Fruit fly (Drosophila melanogaster): ENCODE measurements around the gene eIF2beta.

The eIF2beta gene

dm6 chr3L:12572366-12572765 is 45.8 kb upstream of the eIF2beta start, which contains the start of gene sowah (continued):
- peak; percentile 87 for TF ChIP-seq sd (tag; optimal IDR thresholded peaks at IDR 0.05)
- TF ChIP-seq Opbp (GFP tag; IDR thresholded peaks at IDR 0.05; ENCODE audit: partially characterized antibody), result peak; percentile 65; the same call in 2 of the 3 replicates
- peak; percentile 38 for TF ChIP-seq Dek (tag; optimal IDR thresholded peaks at IDR 0.05)
- no peak for TF ChIP-seq CG10274 (GFP tag; optimal IDR thresholded peaks at IDR 0.05)
- TF ChIP-seq MESR4 (GFP tag; optimal IDR thresholded peaks at IDR 0.05), result peak; percentile 67
- no peak for TF ChIP-seq CG31365 (tag; optimal IDR thresholded peaks at IDR 0.05)
- peak; percentile 28 for TF ChIP-seq gem (tag; optimal IDR thresholded peaks at IDR 0.05)
- TF ChIP-seq TFAM (GFP tag; optimal IDR thresholded peaks at IDR 0.05), result no peak
- no peak for TF ChIP-seq run (tag; optimal IDR thresholded peaks at IDR 0.05)
- peak; percentile 46 for TF ChIP-seq CG10654 (GFP tag; optimal IDR thresholded peaks at IDR 0.05)
- TF ChIP-seq CG43689 (GFP tag; IDR thresholded peaks at IDR 0.05), result no peak
- TF ChIP-seq CG17359 (tag; optimal IDR thresholded peaks at IDR 0.05), result peak; percentile 40
- TF ChIP-seq Blimp-1 (GFP tag; optimal IDR thresholded peaks at IDR 0.05), result peak; percentile 30
- no peak for TF ChIP-seq toy (GFP tag; IDR thresholded peaks at IDR 0.05)
- 0 out of 2 replicates have a peak, but pooled peaks have one; percentile 36 for TF ChIP-seq rib (GFP tag; IDR thresholded peaks at IDR 0.05)
- TF ChIP-seq emc (GFP tag; optimal IDR thresholded peaks at IDR 0.05), result peak; percentile 50
- no peak for TF ChIP-seq CG10565 (GFP tag; optimal IDR thresholded peaks at IDR 0.05)
- TF ChIP-seq kah (GFP tag; optimal IDR thresholded peaks at IDR 0.05), result peak; percentile 25
- no peak for TF ChIP-seq h (optimal IDR thresholded peaks at IDR 0.05)
- TF ChIP-seq nmo (GFP tag; optimal IDR thresholded peaks at IDR 0.05), result peak; percentile 68
- peak; percentile 40 for TF ChIP-seq oc (tag; optimal IDR thresholded peaks at IDR 0.05)
- no peak for TF ChIP-seq Kr (GFP tag; optimal IDR thresholded peaks at IDR 0.05)
- peak; percentile 37; the same call in 1 of the 2 replicates for TF ChIP-seq CG7372 (GFP tag; IDR thresholded peaks at IDR 0.05)
- TF ChIP-seq maf-S (GFP tag; optimal IDR thresholded peaks at IDR 0.05), result peak; percentile 29
- no peak for TF ChIP-seq nerfin-2 (GFP tag; IDR thresholded peaks at IDR 0.05; ENCODE audit: partially characterized antibody)
- TF ChIP-seq CG2678 (tag; optimal IDR thresholded peaks at IDR 0.05), result no peak
- TF ChIP-seq Neu2 (GFP tag; optimal IDR thresholded peaks at IDR 0.05; ENCODE audit: borderline replicate concordance), result no peak
- TF ChIP-seq tll (GFP tag; optimal IDR thresholded peaks at IDR 0.05), result peak in 1 of 2 experiments; percentile 29
- no peak for TF ChIP-seq wdn (GFP tag; IDR thresholded peaks at IDR 0.05)
- TF ChIP-seq jigr1 (GFP tag; IDR thresholded peaks at IDR 0.05), result no peak; the same call in 2 of the 3 replicates
- TF ChIP-seq CG3726 (GFP tag; IDR thresholded peaks at IDR 0.05), result no peak
- peak; percentile 0 for TF ChIP-seq ab (GFP tag; optimal IDR thresholded peaks at IDR 0.05)
- TF ChIP-seq crp (GFP tag; optimal IDR thresholded peaks at IDR 0.05), result no peak
- TF ChIP-seq CG7556 (GFP tag; optimal IDR thresholded peaks at IDR 0.05), result no peak
- no peak for TF ChIP-seq btn (GFP tag; optimal IDR thresholded peaks at IDR 0.05)
- peak; percentile 77 for TF ChIP-seq Ets97D (GFP tag; optimal IDR thresholded peaks at IDR 0.05)
- peak; percentile 36 for TF ChIP-seq CG10979 (tag; optimal IDR thresholded peaks at IDR 0.05)
- no peak for TF ChIP-seq dan (GFP tag; IDR thresholded peaks at IDR 0.05)
- peak; percentile 40 for TF ChIP-seq Mad (GFP tag; optimal IDR thresholded peaks at IDR 0.05)
- TF ChIP-seq CG17612 (GFP tag; IDR thresholded peaks at IDR 0.05), result no peak
- TF ChIP-seq CG31224 (GFP tag; IDR thresholded peaks at IDR 0.05), result no peak
- TF ChIP-seq her (GFP tag; optimal IDR thresholded peaks at IDR 0.05), result no peak
- TF ChIP-seq CG8359 (GFP tag; optimal IDR thresholded peaks at IDR 0.05; ENCODE audit: borderline replicate concordance), result no peak
- TF ChIP-seq CG9817 (tag; optimal IDR thresholded peaks at IDR 0.05), result peak; percentile 48
- no peak for TF ChIP-seq CG15011 (GFP tag; optimal IDR thresholded peaks at IDR 0.05)
- no peak for TF ChIP-seq CG7745 (tag; optimal IDR thresholded peaks at IDR 0.05)
- no peak for TF ChIP-seq gsb-n (tag; optimal IDR thresholded peaks at IDR 0.05)
- TF ChIP-seq CG9932 (GFP tag; IDR thresholded peaks at IDR 0.05), result peak; percentile 65
- TF ChIP-seq Abd-B (GFP tag; optimal IDR thresholded peaks at IDR 0.05), result peak; percentile 66
- peak; percentile 80 for TF ChIP-seq CG6791 (GFP tag; IDR thresholded peaks at IDR 0.05; ENCODE audit: partially characterized antibody)
